Worm (Caenorhabditis elegans) whole organism, L2 larva: ENCODE results near the gene Y73C8C.8.

ENCODE experiments used
- ama-1 ChIP-seq: fragments of 150-350 bp; optimal IDR thresholded peaks from 2 replicates; lab custom pipeline; 2018; ENCODE audit warnings: inconsistent platforms
- nhr-12 ChIP-seq: fragments of 150-350 bp; optimal IDR thresholded peaks from 2 replicates; lab custom pipeline; 2014; ENCODE audit warnings: missing biosample characterization, missing genetic modification characterization
- unc-39 ChIP-seq: fragments of 150-350 bp; optimal IDR thresholded peaks from 2 replicates; lab custom pipeline; 2014; ENCODE audit warnings: missing biosample characterization, missing genetic modification characterization

ce11 chrV:3138488-3138887, 24.8 kb upstream of the Y73C8C.8 start, which contains the start of the genes irld-3 and F02C9.1:
- TF ChIP-seq unc-39 (tag; lab: Kevin White, UChicago) (no peak), nhr-12 (no peak), ama-1 (lab: Kevin White, UChicago) (no peak)
